Fruit fly (Drosophila melanogaster) whole organism, embryonic: ENCODE data around the gene ZnT63C.
A peak's percentile ranks its signal among the peaks of the same experiment; 100 is the strongest.

Experiments
- Aef1 ChIP-seq: fragments of 200-800 bp; sonication (Bioruptor generic); IDR thresholded peaks from 3 replicates; pipeline ENCODE4 v1.3.6; 2022; ENCODE audit warnings: missing biosample characterization, missing genetic modification characterization
- Bteb2 ChIP-seq: fragments of 200-800 bp; sonication (Bioruptor generic); optimal IDR thresholded peaks from 2 replicates; lab custom pipeline; 2016; ENCODE audit warnings: missing biosample characterization, missing genetic modification characterization
- CG10366 ChIP-seq: fragments of 200-800 bp; sonication (Bioruptor generic); IDR thresholded peaks from 2 replicates; pipeline ENCODE4 v1.3.6; 2022; ENCODE audit warnings: missing biosample characterization, missing genetic modification characterization
- CG10654 ChIP-seq: fragments of 200-800 bp; sonication (Bioruptor generic); optimal IDR thresholded peaks from 2 replicates; lab custom pipeline; 2016; ENCODE audit warnings: missing biosample characterization, missing genetic modification characterization
- CG10959 ChIP-seq: fragments of 200-800 bp; sonication (Bioruptor generic); IDR thresholded peaks from 2 replicates; pipeline ENCODE4 v1.3.6; 2022; ENCODE audit warnings: missing biosample characterization, missing genetic modification characterization
- CG11456 ChIP-seq: fragments of 200-800 bp; sonication (Bioruptor generic); IDR thresholded peaks from 3 replicates; pipeline ENCODE4 v1.3.6; 2022; ENCODE audit warnings: missing biosample characterization, missing genetic modification characterization
- CG12942 ChIP-seq: fragments of 200-800 bp; sonication (Bioruptor generic); optimal IDR thresholded peaks from 3 replicates; lab custom pipeline; 2016; ENCODE audit warnings: missing biosample characterization, missing genetic modification characterization
- CG14441 ChIP-seq: fragments of 200-800 bp; sonication (Bioruptor generic); IDR thresholded peaks from 2 replicates; pipeline ENCODE4 v1.3.6; 2022; ENCODE audit warnings: missing biosample characterization, missing genetic modification characterization
- CG16863 ChIP-seq: fragments of 200-800 bp; sonication (Bioruptor generic); optimal IDR thresholded peaks from 3 replicates; lab custom pipeline; 2016; ENCODE audit warnings: missing biosample characterization, missing genetic modification characterization
- CG17829 ChIP-seq: fragments of 200-800 bp; optimal IDR thresholded peaks from 2 replicates; lab custom pipeline; 2019; ENCODE audit warnings: missing biosample characterization, mild to moderate bottlenecking, missing genetic modification characterization, moderate library complexity
- CG2120 ChIP-seq: fragments of 200-800 bp; sonication (Bioruptor generic); optimal IDR thresholded peaks from 3 replicates; lab custom pipeline; 2016; ENCODE audit warnings: missing biosample characterization, missing genetic modification characterization
- CG32532 ChIP-seq: fragments of 200-800 bp; sonication (Bioruptor generic); IDR thresholded peaks from 2 replicates; pipeline ENCODE4 v1.3.6; 2022; ENCODE audit warnings: missing biosample characterization, missing genetic modification characterization
- CG3726 ChIP-seq: fragments of 200-800 bp; sonication (Bioruptor generic); IDR thresholded peaks from 3 replicates; pipeline ENCODE4, ENCODE4 v1.3.6; 2022; ENCODE audit warnings: missing biosample characterization, missing genetic modification characterization
- CG3847 ChIP-seq: fragments of 200-800 bp; sonication (Bioruptor generic); IDR thresholded peaks from 2 replicates; pipeline ENCODE4 v1.3.6; 2022; ENCODE audit warnings: missing biosample characterization, missing genetic modification characterization
- CG4360 ChIP-seq: fragments of 200-800 bp; sonication (Bioruptor generic); IDR thresholded peaks from 2 replicates; pipeline ENCODE4 v1.3.6; 2022; ENCODE audit warnings: missing biosample characterization, missing genetic modification characterization
- CG4424 ChIP-seq: fragments of 200-800 bp; sonication (Bioruptor generic); optimal IDR thresholded peaks from 3 replicates; lab custom pipeline; 2016; ENCODE audit warnings: missing biosample characterization, missing genetic modification characterization
- CG4730 ChIP-seq: fragments of 200-800 bp; sonication (Bioruptor generic); IDR thresholded peaks from 2 replicates; pipeline ENCODE4 v1.3.6; 2022; ENCODE audit warnings: missing biosample characterization, missing genetic modification characterization
- CG7357 ChIP-seq: fragments of 200-800 bp; sonication (Bioruptor generic); IDR thresholded peaks from 3 replicates; pipeline ENCODE4 v1.3.6; 2022; ENCODE audit warnings: missing biosample characterization, missing genetic modification characterization
- CG9215 ChIP-seq: fragments of 200-800 bp; sonication (Bioruptor generic); IDR thresholded peaks from 2 replicates; pipeline ENCODE4 v1.3.6; 2022; ENCODE audit warnings: missing biosample characterization, missing genetic modification characterization
- CG9932 ChIP-seq: fragments of 200-800 bp; sonication (Bioruptor generic); IDR thresholded peaks from 2 replicates; pipeline ENCODE4 v1.3.6; 2022; ENCODE audit warnings: missing biosample characterization, missing genetic modification characterization
- CTCF ChIP-seq: fragments of 200-800 bp; sonication (Bioruptor generic); optimal IDR thresholded peaks from 2 replicates; lab custom pipeline; 2017; ENCODE audit warnings: missing biosample characterization, mild to moderate bottlenecking, missing genetic modification characterization, moderate library complexity
- Dll ChIP-seq: fragments of 200-800 bp; sonication (Bioruptor generic); IDR thresholded peaks from 4 replicates; pipeline ENCODE4 v1.3.6; 2022; ENCODE audit warnings: missing biosample characterization, missing genetic modification characterization; ENCODE audit not compliant: partially characterized antibody
- Doc3 ChIP-seq: fragments of 200-800 bp; sonication (Bioruptor generic); IDR thresholded peaks from 3 replicates; pipeline ENCODE4 v1.3.6; 2022; ENCODE audit warnings: missing biosample characterization, missing genetic modification characterization; ENCODE audit not compliant: partially characterized antibody
- E2f2 ChIP-seq: fragments of 200-800 bp; sonication (Bioruptor generic); IDR thresholded peaks from 2 replicates; pipeline ENCODE4 v1.3.6; 2022; ENCODE audit warnings: missing biosample characterization, missing genetic modification characterization
- Hr78 ChIP-seq, 2 experiments: fragments of 200-800 bp in 1 of 2; fragments of >200 bp in 1 of 2; sonication (Bioruptor generic) in 1 of 2; optimal IDR thresholded peaks; 2 replicates each; lab custom pipeline; 2017 to 2019; ENCODE audit warnings: missing biosample characterization in 2 of 2, missing genetic modification characterization in 2 of 2, mild to moderate bottlenecking in 1 of 2, moderate library complexity in 1 of 2
- MTF-1 ChIP-seq: fragments of 200-800 bp; sonication (Bioruptor generic); optimal IDR thresholded peaks from 2 replicates; lab custom pipeline; 2018; ENCODE audit warnings: missing biosample characterization, mild to moderate bottlenecking, missing genetic modification characterization, borderline replicate concordance
- Max ChIP-seq: fragments of 200-800 bp; sonication (Bioruptor generic); optimal IDR thresholded peaks from 2 replicates; lab custom pipeline; 2016; ENCODE audit warnings: missing biosample characterization, mild to moderate bottlenecking, missing genetic modification characterization
- Med ChIP-seq: fragments of 200-800 bp; sonication (Bioruptor generic); peaks from one replicate; lab custom pipeline; 2016; ENCODE audit warnings: missing biosample characterization, missing genetic modification characterization, mild to moderate bottlenecking, inconsistent platforms, moderate library complexity
- NC2β ChIP-seq: fragments of 200-800 bp; sonication (Bioruptor generic); optimal IDR thresholded peaks from 2 replicates; lab custom pipeline; 2016; ENCODE audit warnings: missing biosample characterization, missing genetic modification characterization
- NFAT ChIP-seq: fragments of 200-800 bp; sonication (Bioruptor generic); IDR thresholded peaks from 2 replicates; pipeline ENCODE4 v1.3.6; 2022; ENCODE audit warnings: missing biosample characterization, missing genetic modification characterization
- Optix ChIP-seq: fragments of 200-800 bp; sonication (Bioruptor generic); IDR thresholded peaks from 3 replicates; pipeline ENCODE4 v1.3.6; 2022; ENCODE audit warnings: missing biosample characterization, missing genetic modification characterization
- Ptx1 ChIP-seq: fragments of 200-800 bp; sonication (Bioruptor generic); IDR thresholded peaks from 2 replicates; pipeline ENCODE4 v1.3.6; 2022; ENCODE audit warnings: missing biosample characterization, missing genetic modification characterization
- Rfx ChIP-seq: fragments of 200-800 bp; sonication (Bioruptor generic); IDR thresholded peaks from 2 replicates; pipeline ENCODE4 v1.3.6; 2022; ENCODE audit warnings: missing biosample characterization, missing genetic modification characterization
- Tbp ChIP-seq: fragments of >200 bp; optimal IDR thresholded peaks from 2 replicates; lab custom pipeline; 2018; ENCODE audit warnings: missing biosample characterization, missing genetic modification characterization
- Xbp1 ChIP-seq: fragments of 200-800 bp; sonication (Bioruptor generic); optimal IDR thresholded peaks from 3 replicates; lab custom pipeline; 2016; ENCODE audit warnings: missing biosample characterization, mild to moderate bottlenecking, missing genetic modification characterization
- ase ChIP-seq: fragments of 200-800 bp; sonication (Bioruptor generic); IDR thresholded peaks from 3 replicates; pipeline ENCODE4 v1.3.6; 2022; ENCODE audit warnings: missing biosample characterization, missing genetic modification characterization
- az2 ChIP-seq: fragments of 200-800 bp; sonication (Bioruptor generic); optimal IDR thresholded peaks from 3 replicates; lab custom pipeline; 2016; ENCODE audit warnings: missing biosample characterization, missing genetic modification characterization
- dati ChIP-seq: fragments of 200-800 bp; sonication (Bioruptor generic); IDR thresholded peaks from 2 replicates; pipeline ENCODE4 v1.3.6; 2022; ENCODE audit warnings: missing biosample characterization, missing genetic modification characterization
- fd96Cb ChIP-seq: fragments of 200-800 bp; sonication (Bioruptor generic); optimal IDR thresholded peaks from 2 replicates; lab custom pipeline; 2018; ENCODE audit warnings: missing biosample characterization, mild to moderate bottlenecking, missing genetic modification characterization, moderate library complexity
- h ChIP-seq: fragments of >200 bp; optimal IDR thresholded peaks from 2 replicates; lab custom pipeline; 2017
- lmd ChIP-seq: fragments of 200-800 bp; sonication (Bioruptor generic); IDR thresholded peaks from 2 replicates; pipeline ENCODE4 v1.3.6; 2022; ENCODE audit warnings: missing biosample characterization, missing genetic modification characterization
- lola ChIP-seq, 3 experiments: fragments of >200 bp in 2 of 3; fragments of 200-800 bp in 1 of 3; sonication (Bioruptor generic) in 1 of 3; optimal IDR thresholded peaks; 2 replicates each; lab custom pipeline; 2017 to 2019; ENCODE audit warnings: missing biosample characterization in 3 of 3, missing genetic modification characterization in 3 of 3, mild to moderate bottlenecking in 1 of 3, moderate library complexity in 1 of 3
- otp ChIP-seq: fragments of 200-800 bp; sonication (Bioruptor generic); IDR thresholded peaks from 3 replicates; pipeline ENCODE4, ENCODE4 v1.3.6; 2022; ENCODE audit warnings: missing biosample characterization, missing genetic modification characterization
- prd ChIP-seq, 3 experiments: fragments of >200 bp in 2 of 3; fragments of 200-800 bp in 1 of 3; sonication (Bioruptor generic) in 1 of 3; optimal IDR thresholded peaks in 2 of 3; IDR thresholded peaks in 1 of 3; 2 replicates in 2 of 3; 3 replicates in 1 of 3; pipeline versions ENCODE4 v1.3.6 to Lab custom; 2017 to 2022; ENCODE audit warnings: missing biosample characterization in 1 of 3, missing genetic modification characterization in 1 of 3
- sens-2 ChIP-seq: fragments of 200-800 bp; sonication (Bioruptor generic); IDR thresholded peaks from 2 replicates; pipeline ENCODE4 v1.3.6; 2022; ENCODE audit warnings: missing biosample characterization, missing genetic modification characterization
- sisA ChIP-seq: fragments of 200-800 bp; sonication (Bioruptor generic); IDR thresholded peaks from 2 replicates; pipeline ENCODE4 v1.3.6; 2022; ENCODE audit warnings: missing biosample characterization, missing genetic modification characterization
- sob ChIP-seq: fragments of 200-800 bp; sonication (Bioruptor generic); IDR thresholded peaks from 2 replicates; pipeline ENCODE4 v1.3.6; 2022; ENCODE audit warnings: missing biosample characterization, missing genetic modification characterization
- sqz ChIP-seq: fragments of 200-800 bp; sonication (Bioruptor generic); optimal IDR thresholded peaks from 3 replicates; lab custom pipeline; 2018; ENCODE audit warnings: missing biosample characterization, mild to moderate bottlenecking, missing genetic modification characterization
- tin ChIP-seq: fragments of 200-800 bp; sonication (Bioruptor generic); optimal IDR thresholded peaks from 3 replicates; lab custom pipeline; 2016; ENCODE audit warnings: missing biosample characterization, missing genetic modification characterization
- toy ChIP-seq: fragments of 200-800 bp; sonication (Bioruptor generic); IDR thresholded peaks from 2 replicates; pipeline ENCODE4 v1.3.6; 2022; ENCODE audit warnings: missing biosample characterization, missing genetic modification characterization
- vvl ChIP-seq: fragments of 200-800 bp; sonication (Bioruptor generic); IDR thresholded peaks from 2 replicates; pipeline ENCODE4 v1.3.6; 2022; ENCODE audit warnings: missing biosample characterization, missing genetic modification characterization
- yki ChIP-seq: fragments of >200 bp; optimal IDR thresholded peaks from 3 replicates; lab custom pipeline; 2018
- z ChIP-seq: fragments of 200-800 bp; sonication (Bioruptor generic); IDR thresholded peaks from 3 replicates; pipeline ENCODE4 v1.3.6; 2022; ENCODE audit warnings: missing biosample characterization, missing genetic modification characterization

ZnT63C gene

DNA sequence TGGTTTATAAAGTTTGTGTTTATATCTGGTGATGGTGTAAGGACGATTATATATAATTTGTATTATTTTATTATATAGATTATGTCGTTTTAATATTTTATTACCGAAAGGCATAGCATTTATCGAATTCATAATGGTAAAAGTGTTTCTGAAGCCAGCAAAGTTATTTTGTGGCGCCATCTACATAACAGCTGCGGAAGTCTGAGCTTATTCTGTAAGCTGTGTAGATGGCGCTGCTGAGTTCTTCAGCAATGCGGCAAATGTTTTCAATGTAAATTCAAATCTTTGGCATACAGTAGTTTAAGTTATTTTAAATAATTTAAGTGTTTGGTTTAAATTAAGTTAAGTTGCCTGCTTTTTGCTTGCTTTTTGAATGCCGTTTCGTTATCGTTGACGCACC lies 15.1 kb upstream of the ZnT63C start (continued):
- TF ChIP-seq prd (optimal IDR thresholded peaks at IDR 0.05; lab: Kevin White, UChicago) (no peak), prd (GFP tag; IDR thresholded peaks at IDR 0.05; lab: Robert Waterston, UW) (peak; percentile 53; the same call in 2 of the 3 replicates), Dll (GFP tag; lab: Robert Waterston, UW) (no peak), sisA (GFP tag; lab: Robert Waterston, UW) (peak; percentile 56), Med (GFP tag; lab: Kevin White, UChicago) (peak; percentile 16), CG3847 (GFP tag; lab: Robert Waterston, UW) (peak; percentile 28; the same call in 1 of the 2 replicates), CG9215 (no peak), Max (GFP tag; lab: Kevin White, UChicago) (no peak), CG14441 (GFP tag; lab: Robert Waterston, UW) (peak; percentile 41; the same call in 1 of the 2 replicates), sqz (GFP tag; lab: Kevin White, UChicago) (no peak), lola (GFP tag; optimal IDR thresholded peaks at IDR 0.05; lab: Kevin White, UChicago) (no peak), CG10959 (GFP tag; lab: Robert Waterston, UW) (peak; percentile 44), E2f2 (GFP tag; lab: Robert Waterston, UW) (peak; percentile 76), az2 (no peak), Rfx (GFP tag; lab: Robert Waterston, UW) (peak; percentile 83), CG9932 (GFP tag; lab: Robert Waterston, UW) (peak; percentile 59), CG4424 (GFP tag; lab: Kevin White, UChicago) (peak; percentile 39), Aef1 (GFP tag; lab: Robert Waterston, UW) (peak; percentile 34; the same call in 1 of the 3 replicates), CG17829 (tag; lab: Kevin White, UChicago) (peak; percentile 46), otp (GFP tag; lab: Robert Waterston, UW) (peak; percentile 12; the same call in 1 of the 3 replicates), NFAT (GFP tag; lab: Robert Waterston, UW) (peak; percentile 84), lmd (GFP tag; lab: Robert Waterston, UW) (peak; percentile 58; the same call in 1 of the 2 replicates), h (lab: Kevin White, UChicago) (no peak), fd96Cb (tag; lab: Kevin White, UChicago) (peak; percentile 3), MTF-1 (GFP tag; lab: Kevin White, UChicago) (peak; percentile 32), Bteb2 (GFP tag; lab: Kevin White, UChicago) (no peak), CG16863 (GFP tag; lab: Kevin White, UChicago) (no peak), sens-2 (GFP tag; lab: Robert Waterston, UW) (0 out of 2 replicates have a peak, but pooled peaks have one; percentile 7), Optix (no peak), z (no peak), toy (GFP tag; lab: Robert Waterston, UW) (no peak), tin (peak; percentile 60), dati (GFP tag; lab: Robert Waterston, UW) (0 out of 2 replicates have a peak, but pooled peaks have one; percentile 12), CG10366 (GFP tag; lab: Robert Waterston, UW) (peak; percentile 48), Hr78 (GFP tag; optimal IDR thresholded peaks at IDR 0.05; lab: Kevin White, UChicago) (no peak), Xbp1 (GFP tag; lab: Kevin White, UChicago) (peak; percentile 31), CTCF (peak; percentile 98), sob (GFP tag; lab: Robert Waterston, UW) (peak; percentile 53; the same call in 1 of the 2 replicates), Doc3 (GFP tag; lab: Robert Waterston, UW) (no peak), CG10654 (GFP tag; lab: Kevin White, UChicago) (peak; percentile 35), CG4730 (peak; percentile 58; the same call in 1 of the 2 replicates), CG7357 (GFP tag; lab: Robert Waterston, UW) (no peak), Ptx1 (GFP tag; lab: Robert Waterston, UW) (peak; percentile 60), CG12942 (GFP tag; lab: Kevin White, UChicago) (no peak), Tbp (GFP tag; lab: Kevin White, UChicago) (no peak), vvl (GFP tag; lab: Robert Waterston, UW) (peak; percentile 22; the same call in 1 of the 2 replicates), CG4360 (peak; percentile 24; the same call in 1 of the 2 replicates), yki (lab: Kevin White, UChicago) (no peak), ase (GFP tag; lab: Robert Waterston, UW) (peak; percentile 57; the same call in 1 of the 3 replicates), CG2120 (GFP tag; lab: Kevin White, UChicago) (no peak), CG3726 (GFP tag; lab: Robert Waterston, UW) (0 out of 3 replicates have a peak, but pooled peaks have one; percentile 43), NC2β (no peak), CG11456 (GFP tag; lab: Robert Waterston, UW) (peak; percentile 93), CG32532 (GFP tag; lab: Robert Waterston, UW) (peak; percentile 86)
